Worm (Caenorhabditis elegans) whole organism, late embryonic: ENCODE data around the gene idpb-2.

ENCODE experiments used
- C38D4.7 ChIP-seq: fragments of 200-800 bp; sonication (Bioruptor generic); optimal IDR thresholded peaks from 2 replicates; lab custom pipeline; 2018; ENCODE audit warnings: mild to moderate bottlenecking, missing genetic modification characterization, moderate library complexity, missing compliant biosample characterization
- F13H6.1 ChIP-seq: sonication (generic microtip); optimal IDR thresholded peaks from 2 replicates; lab custom pipeline; 2016; ENCODE audit warnings: missing genetic modification characterization, missing compliant biosample characterization
- K02D7.2 ChIP-seq: sonication (generic microtip); optimal IDR thresholded peaks from 2 replicates; lab custom pipeline; 2017; ENCODE audit warnings: mild to moderate bottlenecking, missing genetic modification characterization, missing compliant biosample characterization
- K09A11.1 ChIP-seq: sonication (generic microtip); optimal IDR thresholded peaks from 2 replicates; lab custom pipeline; 2017; ENCODE audit warnings: antibody characterized with exemption, mild to moderate bottlenecking, missing genetic modification characterization, missing compliant biosample characterization; ENCODE audit not compliant: insufficient read depth
- T23F11.4 ChIP-seq: fragments of 200-800 bp; sonication (Bioruptor generic); optimal IDR thresholded peaks from 2 replicates; lab custom pipeline; 2018; ENCODE audit warnings: mild to moderate bottlenecking, missing genetic modification characterization, missing compliant biosample characterization
- Y22D7AL.16 ChIP-seq: sonication (generic microtip); optimal IDR thresholded peaks from 2 replicates; lab custom pipeline; 2016; ENCODE audit warnings: missing genetic modification characterization, missing compliant biosample characterization
- ahr-1 ChIP-seq: sonication (generic microtip); optimal IDR thresholded peaks from 2 replicates; lab custom pipeline; 2016; ENCODE audit warnings: missing genetic modification characterization, missing compliant biosample characterization
- ama-1 ChIP-seq: fragments of 150-350 bp; optimal IDR thresholded peaks from 2 replicates; lab custom pipeline; 2014
- ceh-14 ChIP-seq: sonication (generic microtip); optimal IDR thresholded peaks from 2 replicates; lab custom pipeline; 2016; ENCODE audit warnings: missing genotype, missing genetic modification characterization, missing compliant biosample characterization
- ceh-18 ChIP-seq: sonication (generic microtip); optimal IDR thresholded peaks from 2 replicates; lab custom pipeline; 2016; ENCODE audit warnings: missing genetic modification characterization, missing compliant biosample characterization
- ceh-22 ChIP-seq: sonication (generic microtip); optimal IDR thresholded peaks from 2 replicates; lab custom pipeline; 2017; ENCODE audit warnings: missing biosample characterization, missing genetic modification characterization
- ceh-24 ChIP-seq: sonication (generic microtip); optimal IDR thresholded peaks from 2 replicates; lab custom pipeline; 2016; ENCODE audit warnings: mild to moderate bottlenecking, missing genetic modification characterization, missing compliant biosample characterization
- ceh-30 ChIP-seq: fragments of 150-350 bp; optimal IDR thresholded peaks from 2 replicates; lab custom pipeline; 2014; ENCODE audit warnings: missing biosample characterization, missing genetic modification characterization
- ceh-31 ChIP-seq: sonication (generic microtip); optimal IDR thresholded peaks from 2 replicates; lab custom pipeline; 2016; ENCODE audit warnings: missing genetic modification characterization, missing compliant biosample characterization
- ceh-45 ChIP-seq: fragments of 200-800 bp; sonication (Bioruptor generic); IDR thresholded peaks from 2 replicates; pipeline ENCODE4 v1.3.6; 2022; ENCODE audit warnings: missing genetic modification reagents, missing genetic modification characterization, missing compliant biosample characterization
- ceh-48 ChIP-seq: sonication (generic microtip); optimal IDR thresholded peaks from 2 replicates; lab custom pipeline; 2016; ENCODE audit warnings: missing genetic modification characterization, inconsistent platforms, missing compliant biosample characterization
- ceh-6 ChIP-seq: fragments of 200-800 bp; sonication (Bioruptor generic); optimal IDR thresholded peaks from 2 replicates; lab custom pipeline; 2018; ENCODE audit warnings: mild to moderate bottlenecking, missing genetic modification characterization, missing compliant biosample characterization
- ceh-9 ChIP-seq: sonication (generic microtip); optimal IDR thresholded peaks from 2 replicates; lab custom pipeline; 2016; ENCODE audit warnings: mild to moderate bottlenecking, missing genetic modification characterization, inconsistent platforms, missing compliant biosample characterization
- dmd-4 ChIP-seq: sonication (generic microtip); optimal IDR thresholded peaks from 2 replicates; lab custom pipeline; 2016; ENCODE audit warnings: borderline replicate concordance, missing genetic modification characterization, missing compliant biosample characterization
- dve-1 ChIP-seq: sonication (generic microtip); optimal IDR thresholded peaks from 2 replicates; lab custom pipeline; 2017; ENCODE audit warnings: antibody characterized with exemption, mild to moderate bottlenecking, missing genetic modification characterization, missing compliant biosample characterization
- elt-2 ChIP-seq: sonication (generic microtip); optimal IDR thresholded peaks from 2 replicates; lab custom pipeline; 2016; ENCODE audit warnings: missing genetic modification reagents, missing genetic modification characterization, missing compliant biosample characterization
- eyg-1 ChIP-seq: sonication (generic microtip); optimal IDR thresholded peaks from 2 replicates; lab custom pipeline; 2016; ENCODE audit warnings: missing genotype, missing genetic modification characterization, missing compliant biosample characterization
- fax-1 ChIP-seq: sonication (generic microtip); optimal IDR thresholded peaks from 2 replicates; lab custom pipeline; 2016; ENCODE audit warnings: missing genotype, missing genetic modification characterization, missing compliant biosample characterization
- fkh-6 ChIP-seq: sonication (generic microtip); optimal IDR thresholded peaks from 2 replicates; lab custom pipeline; 2016; ENCODE audit warnings: missing genetic modification characterization, missing compliant biosample characterization
- hlh-13 ChIP-seq: fragments of 200-800 bp; sonication (Bioruptor generic); optimal IDR thresholded peaks from 2 replicates; lab custom pipeline; 2018; ENCODE audit warnings: mild to moderate bottlenecking, missing genetic modification characterization, missing compliant biosample characterization
- hlh-15 ChIP-seq: sonication (generic microtip); optimal IDR thresholded peaks from 2 replicates; lab custom pipeline; 2016; ENCODE audit warnings: missing genetic modification characterization, missing compliant biosample characterization
- hlh-30 ChIP-seq: sonication (generic microtip); optimal IDR thresholded peaks from 2 replicates; lab custom pipeline; 2017; ENCODE audit warnings: antibody characterized with exemption, missing genetic modification characterization, missing compliant biosample characterization; ENCODE audit not compliant: insufficient read depth
- hlh-6 ChIP-seq: sonication (generic microtip); optimal IDR thresholded peaks from 2 replicates; lab custom pipeline; 2016; ENCODE audit warnings: missing genotype, missing genetic modification characterization, missing compliant biosample characterization
- lim-6 ChIP-seq: sonication (generic microtip); optimal IDR thresholded peaks from 2 replicates; lab custom pipeline; 2016; ENCODE audit warnings: missing genetic modification characterization, missing compliant biosample characterization
- lin-11 ChIP-seq: fragments of 200-800 bp; sonication (Bioruptor generic); optimal IDR thresholded peaks from 2 replicates; lab custom pipeline; 2018; ENCODE audit warnings: mild to moderate bottlenecking, missing genetic modification characterization, missing compliant biosample characterization
- madf-2 ChIP-seq: sonication (generic microtip); optimal IDR thresholded peaks from 2 replicates; lab custom pipeline; 2017; ENCODE audit warnings: missing genetic modification characterization, missing compliant biosample characterization
- nfya-1 ChIP-seq: sonication (generic microtip); optimal IDR thresholded peaks from 2 replicates; lab custom pipeline; 2017; ENCODE audit warnings: missing genetic modification characterization, mild to moderate bottlenecking, missing compliant biosample characterization, antibody characterized with exemption, moderate library complexity
- nhr-232 ChIP-seq: sonication (generic microtip); optimal IDR thresholded peaks from 2 replicates; lab custom pipeline; 2016; ENCODE audit warnings: missing genetic modification characterization, missing compliant biosample characterization
- odd-2 ChIP-seq: sonication (generic microtip); optimal IDR thresholded peaks from 2 replicates; lab custom pipeline; 2017; ENCODE audit warnings: antibody characterized with exemption, mild to moderate bottlenecking, missing genetic modification characterization, missing compliant biosample characterization
- pag-3 ChIP-seq: sonication (generic microtip); optimal IDR thresholded peaks from 2 replicates; lab custom pipeline; 2016; ENCODE audit warnings: missing compliant biosample characterization, missing genetic modification characterization, borderline replicate concordance
- pat-9 ChIP-seq: fragments of 200-800 bp; sonication (Bioruptor generic); optimal IDR thresholded peaks from 2 replicates; lab custom pipeline; 2018; ENCODE audit warnings: mild to moderate bottlenecking, missing genetic modification characterization, moderate library complexity, missing compliant biosample characterization
- pax-1 ChIP-seq: fragments of 150-350 bp; optimal IDR thresholded peaks from 2 replicates; lab custom pipeline; 2014; ENCODE audit warnings: missing biosample characterization, missing genetic modification characterization
- pha-4 ChIP-seq: fragments of 150-350 bp; optimal IDR thresholded peaks from 2 replicates; lab custom pipeline; 2018; ENCODE audit warnings: missing biosample characterization, missing genetic modification reagents, missing genetic modification characterization
- pqm-1 ChIP-seq: sonication (generic microtip); optimal IDR thresholded peaks from 2 replicates; lab custom pipeline; 2016; ENCODE audit warnings: missing genetic modification characterization, missing compliant biosample characterization
- pros-1 ChIP-seq: fragments of 150-350 bp; optimal IDR thresholded peaks from 2 replicates; lab custom pipeline; 2014; ENCODE audit warnings: missing biosample characterization, missing genetic modification reagents, missing genetic modification characterization
- ref-2 ChIP-seq: sonication (generic microtip); optimal IDR thresholded peaks from 2 replicates; lab custom pipeline; 2016; ENCODE audit warnings: missing genetic modification characterization, missing compliant biosample characterization
- rnt-1 ChIP-seq: sonication (generic microtip); optimal IDR thresholded peaks from 2 replicates; lab custom pipeline; 2016; ENCODE audit warnings: missing genetic modification characterization, missing compliant biosample characterization
- sox-2 ChIP-seq: fragments of 200-800 bp; sonication (Bioruptor generic); IDR thresholded peaks from 2 replicates; pipeline ENCODE4 v1.3.6; 2022; ENCODE audit warnings: missing genetic modification reagents, missing genetic modification characterization, missing compliant biosample characterization
- sox-4 ChIP-seq: sonication (generic microtip); optimal IDR thresholded peaks from 2 replicates; lab custom pipeline; 2017; ENCODE audit warnings: mild to moderate bottlenecking, missing genetic modification characterization, inconsistent platforms, missing compliant biosample characterization
- tbx-2 ChIP-seq: sonication (generic microtip); optimal IDR thresholded peaks from 2 replicates; lab custom pipeline; 2016; ENCODE audit warnings: missing genetic modification characterization, missing compliant biosample characterization
- tbx-7 ChIP-seq: sonication (generic microtip); optimal IDR thresholded peaks from 2 replicates; lab custom pipeline; 2016; ENCODE audit warnings: missing genotype, missing genetic modification characterization, missing compliant biosample characterization
- ttx-3 ChIP-seq: sonication (generic microtip); optimal IDR thresholded peaks from 2 replicates; lab custom pipeline; 2016; ENCODE audit warnings: missing genetic modification reagents, missing genetic modification characterization, missing compliant biosample characterization
- unc-3 ChIP-seq, 2 experiments: fragments of 200-800 bp in 1 of 2; sonication (Bioruptor generic) in 1 of 2; sonication (generic microtip) in 1 of 2; conservative IDR thresholded peaks in 1 of 2; optimal IDR thresholded peaks in 1 of 2; 2 replicates each; pipeline versions ENCODE4 v1.3.6 to Lab custom; 2016 to 2022; ENCODE audit warnings: missing compliant biosample characterization in 2 of 2, missing genetic modification characterization in 2 of 2, missing genetic modification reagents in 1 of 2
- unc-42 ChIP-seq: sonication (generic microtip); optimal IDR thresholded peaks from 2 replicates; lab custom pipeline; 2016; ENCODE audit warnings: missing genotype, missing genetic modification characterization, missing compliant biosample characterization
- unc-55 ChIP-seq: sonication (generic microtip); optimal IDR thresholded peaks from 2 replicates; lab custom pipeline; 2017; ENCODE audit warnings: missing biosample characterization, missing genetic modification reagents, missing genetic modification characterization

The idpb-2 gene

DNA sequence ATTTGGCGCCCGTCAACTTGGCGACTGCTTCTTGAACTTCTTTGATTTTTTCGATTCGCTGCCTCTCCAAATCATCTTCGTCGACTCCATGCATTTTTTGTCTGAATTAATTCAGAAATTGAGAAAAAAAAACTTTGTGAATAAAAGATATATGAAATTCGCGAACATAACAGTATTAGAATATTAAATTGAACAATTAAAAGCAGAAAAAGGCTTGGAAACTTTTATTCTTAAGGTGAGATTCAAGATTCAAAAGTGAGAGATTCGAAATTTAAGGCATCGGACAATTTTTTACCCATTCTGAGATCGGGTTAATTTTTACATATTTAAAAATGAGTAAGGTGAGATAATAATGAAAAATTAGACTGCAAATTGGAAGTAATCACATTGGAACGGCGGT lies 35.5 kb downstream of the idpb-2 start, which contains the start of gene F33G12.3 (continued):
- no peak for TF ChIP-seq ceh-18 (tag; lab: Kevin White, UChicago)
- TF ChIP-seq ceh-6: no peak
- TF ChIP-seq, all 69 proteins: peak for 0

DNA sequence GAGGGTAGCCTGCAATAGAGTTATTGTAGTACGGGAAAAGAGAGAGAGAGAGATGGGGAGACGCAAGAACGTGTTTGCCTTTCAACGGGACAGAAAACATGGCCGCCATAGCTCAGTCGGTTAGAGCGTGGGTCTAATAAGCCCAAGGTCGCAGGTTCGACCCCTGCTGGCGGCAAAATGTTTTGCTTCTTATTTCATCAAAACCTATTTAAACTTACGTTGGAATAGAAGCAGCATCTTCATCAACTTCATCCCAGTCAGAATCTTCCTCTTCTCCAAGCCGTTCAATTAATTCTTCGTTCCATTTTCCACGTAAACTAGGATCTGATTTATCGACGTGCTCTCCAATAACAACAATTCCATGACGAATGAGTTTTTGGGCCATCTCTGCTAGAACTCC lies 36.8 kb downstream of the idpb-2 start:
- TF ChIP-seq pag-3 (tag; lab: Kevin White, UChicago): peak; percentile 15
- TF ChIP-seq pqm-1 (tag; lab: Kevin White, UChicago): peak; percentile 73
- peak; percentile 55 for TF ChIP-seq dmd-4 (tag; lab: Kevin White, UChicago)
- peak; percentile 78 for TF ChIP-seq nfya-1 (tag; lab: Kevin White, UChicago)
- peak; percentile 22 for TF ChIP-seq ceh-22 (tag; lab: Kevin White, UChicago)
- TF ChIP-seq ceh-45: peak; percentile 77; the same call in 1 of the 2 replicates
- peak; percentile 75 for TF ChIP-seq lin-11 (tag; lab: Kevin White, UChicago)
- peak; percentile 84 for TF ChIP-seq fkh-6 (tag; lab: Kevin White, UChicago)
- TF ChIP-seq pha-4: no peak
- peak; percentile 81 for TF ChIP-seq madf-2 (tag; lab: Kevin White, UChicago)
- TF ChIP-seq fax-1: peak; percentile 82
- TF ChIP-seq rnt-1 (tag; lab: Kevin White, UChicago): peak; percentile 58
- peak; percentile 79 for TF ChIP-seq hlh-13 (GFP tag; lab: Kevin White, UChicago)
- peak; percentile 86 for TF ChIP-seq K02D7.2 (tag; lab: Kevin White, UChicago)
- TF ChIP-seq K09A11.1 (tag; lab: Kevin White, UChicago): peak; percentile 78
- TF ChIP-seq T23F11.4 (GFP tag; lab: Kevin White, UChicago): peak; percentile 77
- TF ChIP-seq odd-2 (tag; lab: Kevin White, UChicago): peak; percentile 54
- TF ChIP-seq ceh-30 (tag; lab: Kevin White, UChicago): no peak
- peak; percentile 90 for TF ChIP-seq ceh-6
- peak; percentile 91 for TF ChIP-seq ceh-18 (tag; lab: Kevin White, UChicago)
- TF ChIP-seq Y22D7AL.16 (tag; lab: Kevin White, UChicago): peak; percentile 85
- peak; percentile 75 for TF ChIP-seq ceh-31 (tag; lab: Kevin White, UChicago)
- TF ChIP-seq tbx-7 (tag; lab: Kevin White, UChicago): peak; percentile 7
- peak; percentile 83 for TF ChIP-seq dve-1
- TF ChIP-seq unc-42 (tag; lab: Kevin White, UChicago): peak; percentile 78
- peak; percentile 81 for TF ChIP-seq ttx-3 (tag; lab: Kevin White, UChicago)
- TF ChIP-seq elt-2 (tag; lab: Kevin White, UChicago): peak; percentile 100
- no peak for TF ChIP-seq pax-1 (tag; lab: Kevin White, UChicago)
- TF ChIP-seq nhr-232: peak; percentile 87
- TF ChIP-seq unc-55 (GFP tag; lab: Kevin White, UChicago): no peak
- TF ChIP-seq tbx-2 (tag; lab: Kevin White, UChicago): peak; percentile 85
- peak; percentile 88 for TF ChIP-seq sox-4 (tag; lab: Kevin White, UChicago)
- TF ChIP-seq pat-9 (tag; lab: Kevin White, UChicago): peak; percentile 88
- peak; percentile 86 for TF ChIP-seq unc-3 (GFP tag; conservative IDR thresholded peaks at IDR 0.05; lab: Robert Waterston, UW)
- TF ChIP-seq unc-3 (tag; optimal IDR thresholded peaks at IDR 0.05; lab: Kevin White, UChicago): peak; percentile 81
- TF ChIP-seq hlh-30 (tag; lab: Kevin White, UChicago): no peak
- no peak for TF ChIP-seq lim-6 (tag; lab: Kevin White, UChicago)
- peak; percentile 76 for TF ChIP-seq ahr-1
- peak; percentile 77 for TF ChIP-seq ceh-48
- TF ChIP-seq ama-1 (lab: Kevin White, UChicago): no peak
- peak; percentile 88 for TF ChIP-seq eyg-1 (tag; lab: Kevin White, UChicago)
- TF ChIP-seq pros-1 (tag; lab: Kevin White, UChicago): peak; percentile 34
- peak; percentile 54 for TF ChIP-seq sox-2 (GFP tag; lab: Robert Waterston, UW)
- TF ChIP-seq F13H6.1 (tag; lab: Kevin White, UChicago): peak; percentile 86
- peak; percentile 49 for TF ChIP-seq ceh-9
- TF ChIP-seq ref-2 (tag; lab: Kevin White, UChicago): peak; percentile 90
- peak; percentile 97 for TF ChIP-seq hlh-6 (tag; lab: Kevin White, UChicago)
- peak; percentile 85 for TF ChIP-seq C38D4.7 (GFP tag; lab: Kevin White, UChicago)
- peak; percentile 77 for TF ChIP-seq ceh-14 (tag; lab: Kevin White, UChicago)
- TF ChIP-seq hlh-15 (tag; lab: Kevin White, UChicago): peak; percentile 80
- TF ChIP-seq ceh-24 (tag; lab: Kevin White, UChicago): peak; percentile 72
